Worm (Caenorhabditis elegans) whole organism, L2 larva: ENCODE results near the gene C39F7.5.
A peak's percentile ranks its signal among the peaks of the same experiment; 100 is the strongest.

ENCODE experiments used
- C34F6.9 ChIP-seq: fragments of 150-350 bp; optimal IDR thresholded peaks from 2 replicates; lab custom pipeline; 2014; ENCODE audit warnings: missing biosample characterization, missing genetic modification characterization
- Y55F3AM.14 ChIP-seq: fragments of 200-800 bp; sonication (Bioruptor generic); optimal IDR thresholded peaks from 2 replicates; lab custom pipeline; 2018; ENCODE audit warnings: mild to moderate bottlenecking, missing genetic modification characterization, missing compliant biosample characterization
- ZK546.5 ChIP-seq: sonication (generic microtip); optimal IDR thresholded peaks from 2 replicates; lab custom pipeline; 2017; ENCODE audit warnings: missing biosample characterization, missing genetic modification characterization
- aly-2 ChIP-seq: fragments of 150-350 bp; optimal IDR thresholded peaks from 2 replicates; lab custom pipeline; 2014; ENCODE audit warnings: missing biosample characterization, missing genetic modification characterization
- ama-1 ChIP-seq: fragments of 150-350 bp; optimal IDR thresholded peaks from 2 replicates; lab custom pipeline; 2018; ENCODE audit warnings: inconsistent platforms
- ceh-16 ChIP-seq: fragments of 150-350 bp; optimal IDR thresholded peaks from 2 replicates; lab custom pipeline; 2014; ENCODE audit warnings: missing biosample characterization, missing genetic modification characterization
- dmd-4 ChIP-seq: sonication (generic microtip); optimal IDR thresholded peaks from 2 replicates; lab custom pipeline; 2017; ENCODE audit warnings: missing biosample characterization, missing genetic modification characterization
- egl-27 ChIP-seq: sonication (generic microtip); optimal IDR thresholded peaks from 3 replicates; lab custom pipeline; 2017; ENCODE audit warnings: missing biosample characterization, missing genetic modification reagents, missing genetic modification characterization
- gmeb-1 ChIP-seq: fragments of 150-350 bp; optimal IDR thresholded peaks from 2 replicates; lab custom pipeline; 2014; ENCODE audit warnings: missing biosample characterization, missing genetic modification characterization
- lin-11 ChIP-seq: fragments of 150-350 bp; sonication (generic microtip); optimal IDR thresholded peaks from 2 replicates; lab custom pipeline; 2014; ENCODE audit warnings: missing biosample characterization, missing genetic modification characterization, inconsistent platforms, mixed read lengths
- lin-13 ChIP-seq: fragments of 150-350 bp; optimal IDR thresholded peaks from 2 replicates; lab custom pipeline; 2014; ENCODE audit warnings: missing biosample characterization, missing genetic modification reagents, missing genetic modification characterization
- lin-39 ChIP-seq: fragments of 150-350 bp; optimal IDR thresholded peaks from 2 replicates; lab custom pipeline; 2014; ENCODE audit warnings: missing biosample characterization, missing genetic modification reagents, missing genetic modification characterization
- lsy-2 ChIP-seq, 2 experiments: fragments of 150-350 bp in 1 of 2; sonication (generic microtip) in 1 of 2; optimal IDR thresholded peaks; 2 replicates each; lab custom pipeline; 2014 to 2017; ENCODE audit warnings: missing biosample characterization in 2 of 2, missing genetic modification characterization in 2 of 2
- mab-5 ChIP-seq: fragments of 150-350 bp; optimal IDR thresholded peaks from 2 replicates; lab custom pipeline; 2014; ENCODE audit warnings: missing biosample characterization, missing genetic modification characterization
- nhr-10 ChIP-seq: sonication (generic microtip); optimal IDR thresholded peaks from 2 replicates; lab custom pipeline; 2017; ENCODE audit warnings: missing biosample characterization, missing genetic modification characterization
- nhr-11 ChIP-seq: fragments of 150-350 bp; optimal IDR thresholded peaks from 2 replicates; lab custom pipeline; 2014; ENCODE audit warnings: missing biosample characterization, missing genetic modification characterization
- nhr-129 ChIP-seq: fragments of 150-350 bp; optimal IDR thresholded peaks from 2 replicates; lab custom pipeline; 2014; ENCODE audit warnings: missing biosample characterization, missing genetic modification characterization
- nhr-237 ChIP-seq: fragments of 150-350 bp; optimal IDR thresholded peaks from 2 replicates; lab custom pipeline; 2014; ENCODE audit warnings: missing biosample characterization, missing genetic modification characterization
- nhr-77 ChIP-seq: fragments of 150-350 bp; optimal IDR thresholded peaks from 2 replicates; lab custom pipeline; 2014; ENCODE audit warnings: missing biosample characterization, missing genetic modification characterization
- skn-1 ChIP-seq: sonication (generic microtip); optimal IDR thresholded peaks from 2 replicates; lab custom pipeline; 2017; ENCODE audit warnings: missing biosample characterization, missing genetic modification characterization
- sma-3 ChIP-seq: sonication (generic microtip); optimal IDR thresholded peaks from 2 replicates; lab custom pipeline; 2016; ENCODE audit warnings: missing genetic modification reagents, missing genetic modification characterization, missing compliant biosample characterization
- sma-9 ChIP-seq, 2 experiments: fragments of 150-350 bp in 1 of 2; sonication (generic microtip) in 1 of 2; optimal IDR thresholded peaks; 2 replicates each; lab custom pipeline; 2014 to 2016; ENCODE audit warnings: missing genetic modification characterization in 2 of 2, mild to moderate bottlenecking in 1 of 2, missing biosample characterization in 1 of 2, missing compliant biosample characterization in 1 of 2, missing genetic modification reagents in 1 of 2, moderate library complexity in 1 of 2
- snpc-4 ChIP-seq: fragments of 150-350 bp; optimal IDR thresholded peaks from 2 replicates; lab custom pipeline; 2014; ENCODE audit warnings: missing biosample characterization, missing genetic modification characterization
- unc-39 ChIP-seq: fragments of 150-350 bp; optimal IDR thresholded peaks from 2 replicates; lab custom pipeline; 2014; ENCODE audit warnings: missing biosample characterization, missing genetic modification characterization
- ztf-1 ChIP-seq: fragments of 200-800 bp; sonication (Bioruptor generic); conservative IDR thresholded peaks from 2 replicates; pipeline ENCODE4 v1.3.6; 2022; ENCODE audit warnings: missing genetic modification characterization, missing compliant biosample characterization
- ztf-11 ChIP-seq: sonication (generic microtip); optimal IDR thresholded peaks from 2 replicates; lab custom pipeline; 2017; ENCODE audit warnings: missing biosample characterization, missing genetic modification characterization
- ztf-4 ChIP-seq: fragments of 150-350 bp; optimal IDR thresholded peaks from 2 replicates; lab custom pipeline; 2014; ENCODE audit warnings: missing biosample characterization, missing genetic modification characterization

The C39F7.5 gene

ce11 chrV:1244021-1244708 is 20.4 kb upstream of the C39F7.5 start:
- no peak for TF ChIP-seq lin-13 (GFP tag; lab: Kevin White, UChicago)
- no peak for TF ChIP-seq snpc-4 (tag; lab: Kevin White, UChicago)
- TF ChIP-seq sma-3 (GFP tag; lab: Kevin White, UChicago) = no peak
- TF ChIP-seq, all 48 proteins: peak for 0

ce11 chrV:1252794-1253193 is 11.8 kb upstream of the C39F7.5 start:
- no peak for TF ChIP-seq lin-11 (tag; lab: Kevin White, UChicago)
- no peak for TF ChIP-seq egl-27 (tag; lab: Kevin White, UChicago)

ce11 chrV:1260042-1260441 is 4.5 kb upstream of the C39F7.5 start, which contains the start of gene C39F7.1:
Gene C39F7.1, plus strand, starts transcription at chrV:1260342.
- TF ChIP-seq nhr-237 (tag; lab: Kevin White, UChicago) (no peak), ztf-4 (tag; lab: Kevin White, UChicago) (no peak), ztf-11 (tag; lab: Kevin White, UChicago) (no peak), Y55F3AM.14 (GFP tag; lab: Kevin White, UChicago) (no peak), dmd-4 (tag; lab: Kevin White, UChicago) (no peak), ama-1 (lab: Kevin White, UChicago) (no peak), nhr-10 (tag; lab: Kevin White, UChicago) (no peak), aly-2 (no peak)

ce11 chrV:1262036-1262435 is 2.5 kb upstream of the C39F7.5 start:
- TF ChIP-seq nhr-129 (tag; lab: Kevin White, UChicago) (peak; percentile 20), mab-5 (tag; lab: Kevin White, UChicago) (no peak), ama-1 (lab: Kevin White, UChicago) (peak; percentile 67)
- TF ChIP-seq, all 48 proteins: peak for 2

ce11 chrV:1263078-1263732 is 1.4 kb upstream of the C39F7.5 start:
- TF ChIP-seq C34F6.9 (no peak), sma-9 (GFP tag; optimal IDR thresholded peaks at IDR 0.05; lab: Kevin White, UChicago) (no peak), sma-9 (tag; optimal IDR thresholded peaks at IDR 0.05; lab: Kevin White, UChicago) (no peak), gmeb-1 (tag; lab: Kevin White, UChicago) (no peak), mab-5 (tag; lab: Kevin White, UChicago) (no peak), lin-13 (GFP tag; lab: Kevin White, UChicago) (no peak), ama-1 (lab: Kevin White, UChicago) (peak; percentile 62), ztf-11 (tag; lab: Kevin White, UChicago) (no peak), nhr-77 (tag; lab: Kevin White, UChicago) (no peak)
- TF ChIP-seq, all 48 proteins: peak for 1

- no peak for TF ChIP-seq unc-39 (tag; lab: Kevin White, UChicago)
- TF ChIP-seq ZK546.5 (tag; lab: Kevin White, UChicago) = no peak
- no peak for TF ChIP-seq lin-39 (tag; lab: Kevin White, UChicago)
- TF ChIP-seq Y55F3AM.14 (GFP tag; lab: Kevin White, UChicago) = no peak
Observed at ce11 chrV:1266540-1266939, 2.0 kb downstream of the C39F7.5 start.

ce11 chrV:1270611-1271010 is 6.0 kb downstream of the C39F7.5 start, which contains the start of gene Y75B7B.1:
Gene Y75B7B.1, plus strand, starts transcription at chrV:1270911.
- no peak for TF ChIP-seq sma-3 (GFP tag; lab: Kevin White, UChicago)
- no peak for TF ChIP-seq nhr-11
- no peak for TF ChIP-seq mab-5 (tag; lab: Kevin White, UChicago)
- TF ChIP-seq skn-1 (tag; lab: Kevin White, UChicago) = no peak
- no peak for TF ChIP-seq lsy-2 (tag; optimal IDR thresholded peaks at IDR 0.05; lab: Kevin White, UChicago)
- TF ChIP-seq ztf-1 (GFP tag; lab: Robert Waterston, UW) = no peak
- no peak for TF ChIP-seq ceh-16 (tag; lab: Kevin White, UChicago)
